Fruit fly (Drosophila melanogaster): ENCODE measurements around the gene 5-HT2B.

DNA sequence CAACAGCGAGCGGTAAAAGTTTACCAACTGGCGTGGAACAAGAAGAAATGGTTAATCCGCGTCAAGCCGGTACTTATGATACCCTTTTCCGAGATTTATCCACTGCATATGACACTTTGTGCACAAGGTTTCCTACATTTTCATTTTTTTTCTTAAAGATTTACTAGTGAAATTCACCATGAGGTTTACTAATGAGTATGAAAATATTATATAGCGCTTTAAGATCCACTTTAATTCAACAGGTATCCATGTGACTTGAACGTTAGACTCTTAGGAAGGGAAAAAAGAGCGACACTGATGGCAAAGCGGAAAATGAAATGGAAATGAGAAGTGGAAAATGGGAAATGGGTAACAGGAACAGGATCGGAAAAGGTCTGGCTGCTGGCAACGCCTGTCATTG lies 60.6 kb downstream of the 5-HT2B start:
- TF ChIP-seq woc (GFP tag; optimal IDR thresholded peaks at IDR 0.05) (no peak), psq (GFP tag; optimal IDR thresholded peaks at IDR 0.05) (no peak), lola (GFP tag; optimal IDR thresholded peaks at IDR 0.05) (no peak)

Data from whole organism, wandering third instar larva.